Worm (Caenorhabditis elegans) whole organism, L1 larva: ENCODE data around the gene miz-1.

ENCODE experiments used
- nhr-11 ChIP-seq: fragments of 150-350 bp; optimal IDR thresholded peaks from 2 replicates; lab custom pipeline; 2014; ENCODE audit warnings: missing biosample characterization, missing genetic modification characterization
- xbp-1 ChIP-seq: sonication (generic microtip); optimal IDR thresholded peaks from 2 replicates; lab custom pipeline; 2016; ENCODE audit warnings: missing genetic modification characterization, missing compliant biosample characterization

DNA sequence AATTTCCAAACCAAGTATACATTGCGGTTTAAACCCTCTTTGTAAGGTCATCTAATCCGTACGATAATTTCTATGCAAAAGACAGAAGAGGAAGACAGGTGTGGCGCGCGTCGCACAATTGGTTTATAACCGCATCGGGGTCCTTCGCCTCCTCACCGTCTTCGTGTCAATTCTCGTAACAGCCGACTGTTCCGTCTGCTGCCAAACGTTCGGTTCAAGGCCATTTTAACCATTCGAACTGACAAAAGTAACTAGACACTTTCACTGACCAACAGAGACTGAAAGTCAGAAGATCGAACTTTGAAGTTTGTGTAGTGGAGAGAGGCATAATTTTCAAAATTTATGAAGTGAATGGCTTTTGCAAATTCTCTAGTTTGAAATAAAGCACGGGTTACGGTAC is 3.8 kb downstream of the miz-1 start:
- no peak for TF ChIP-seq xbp-1
- TF ChIP-seq nhr-11 (tag; lab: Kevin White, UChicago), result no peak
